Worm (Caenorhabditis elegans): Measurements from ENCODE around the gene K07E3.9.

DNA sequence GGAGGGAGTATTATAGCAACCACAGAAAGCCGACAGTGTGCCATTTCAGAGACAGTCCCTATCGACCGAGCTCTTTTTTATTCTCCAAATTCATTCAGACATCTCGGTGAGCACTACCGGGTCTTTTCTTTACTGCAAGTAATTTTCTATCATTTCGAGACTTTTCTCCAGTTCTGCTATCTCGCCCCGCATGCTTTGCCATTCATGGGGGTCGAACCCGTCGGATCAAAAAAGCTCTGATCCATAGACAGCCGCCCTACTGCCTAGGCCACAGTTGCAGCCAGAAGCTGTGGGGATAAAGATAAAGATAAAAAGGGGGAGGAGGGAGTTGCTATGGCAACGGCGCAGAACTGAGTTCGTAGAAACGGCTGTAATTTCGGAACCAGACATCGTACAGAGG lies 43.4 kb downstream of the K07E3.9 start:
- TF ChIP-seq aly-2 (tag; optimal IDR thresholded peaks at IDR 0.05) (no peak), vab-7 (GFP tag; IDR thresholded peaks at IDR 0.05) (no peak), mdt-29 (GFP tag; IDR thresholded peaks at IDR 0.05) (no peak)
